Fruit fly (Drosophila melanogaster): ENCODE results near the gene Ids.

DNA sequence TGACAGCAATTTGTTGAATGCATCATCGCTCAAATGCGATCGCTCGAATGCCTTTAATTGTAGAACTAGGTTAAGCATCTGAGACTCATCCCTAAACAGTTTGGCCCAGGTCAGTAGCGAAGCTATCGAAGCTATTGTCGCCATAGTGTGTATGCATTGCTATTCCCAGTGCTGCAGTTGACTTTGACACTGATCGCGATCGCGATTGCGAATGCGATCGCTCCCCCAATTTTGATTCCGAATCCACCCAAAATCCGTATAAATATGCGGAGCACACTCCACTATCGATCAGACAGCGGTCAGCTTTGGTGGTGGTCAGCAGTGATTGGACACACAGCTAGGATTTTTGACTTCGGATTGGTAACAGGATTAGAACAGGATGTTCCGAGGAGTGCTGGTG lies 48.3 kb upstream of the Ids start, which contains the start of gene CG14961:
- no peak for TF ChIP-seq dl (GFP tag; optimal IDR thresholded peaks at IDR 0.05; ENCODE audit: insufficient read depth in 1 of 2, partially characterized antibody in 2 of 2)
- no peak for TF ChIP-seq GATAd (GFP tag; optimal IDR thresholded peaks at IDR 0.05)
- TF ChIP-seq CG9705 (GFP tag; optimal IDR thresholded peaks at IDR 0.05) = no peak
- TF ChIP-seq Myc (optimal IDR thresholded peaks at IDR 0.05) = no peak
- TF ChIP-seq ey (GFP tag; optimal IDR thresholded peaks at IDR 0.05) = no peak
- TF ChIP-seq woc (GFP tag; optimal IDR thresholded peaks at IDR 0.05) = no peak
- TF ChIP-seq Dfd (GFP tag; optimal IDR thresholded peaks at IDR 0.05) = no peak
- TF ChIP-seq Sp1 (GFP tag; optimal IDR thresholded peaks at IDR 0.05) = no peak
- TF ChIP-seq h (GFP tag; optimal IDR thresholded peaks at IDR 0.05) = no peak
- TF ChIP-seq tai (GFP tag; optimal IDR thresholded peaks at IDR 0.05) = no peak
- no peak for TF ChIP-seq Abd-B (GFP tag; optimal IDR thresholded peaks at IDR 0.05)
- no peak for TF ChIP-seq CG32264 (GFP tag; optimal IDR thresholded peaks at IDR 0.05)
